Worm (Caenorhabditis elegans) whole organism, early embryonic: ENCODE results near the gene fbxa-30.

Experiments used
- ama-1 ChIP-seq: fragments of 150-350 bp; optimal IDR thresholded peaks from 2 replicates; lab custom pipeline; 2014
- tra-4 ChIP-seq: sonication (generic microtip); optimal IDR thresholded peaks from 2 replicates; lab custom pipeline; 2017; ENCODE audit warnings: missing genetic modification characterization, missing compliant biosample characterization

- TF ChIP-seq tra-4 (tag; lab: Kevin White, UChicago) (no peak), ama-1 (no peak)
Observed at ce11 chrIII:1314283-1314682, 38.9 kb upstream of the fbxa-30 start.
